Worm (Caenorhabditis elegans) whole organism, mixed stage, embryonic: ENCODE measurements around the gene trx-3.

Experiments
- ces-1 ChIP-seq: fragments of 150-350 bp; optimal IDR thresholded peaks from 2 replicates; lab custom pipeline; 2014; ENCODE audit warnings: missing biosample characterization, missing genetic modification reagents, missing genetic modification characterization
- hlh-1 ChIP-seq: fragments of 150-350 bp; optimal IDR thresholded peaks from 2 replicates; lab custom pipeline; 2014; ENCODE audit warnings: missing biosample characterization, missing genetic modification reagents, missing genetic modification characterization
- pha-4 ChIP-seq: fragments of 150-350 bp; optimal IDR thresholded peaks from 2 replicates; lab custom pipeline; 2018; ENCODE audit warnings: missing biosample characterization, missing genetic modification reagents, missing genetic modification characterization
- sptf-1 ChIP-seq: sonication (generic microtip); optimal IDR thresholded peaks from 2 replicates; lab custom pipeline; 2017; ENCODE audit warnings: mild to moderate bottlenecking, missing genetic modification characterization, moderate library complexity, missing compliant biosample characterization
- unc-120 ChIP-seq: sonication (generic microtip); optimal IDR thresholded peaks from 2 replicates; lab custom pipeline; 2017; ENCODE audit warnings: missing genetic modification characterization, missing compliant biosample characterization; ENCODE audit not compliant: poor library complexity, severe bottlenecking
- unc-62 ChIP-seq: fragments of 150-350 bp; optimal IDR thresholded peaks from 2 replicates; lab custom pipeline; 2014; ENCODE audit warnings: missing biosample characterization, missing genetic modification reagents, missing genetic modification characterization

DNA sequence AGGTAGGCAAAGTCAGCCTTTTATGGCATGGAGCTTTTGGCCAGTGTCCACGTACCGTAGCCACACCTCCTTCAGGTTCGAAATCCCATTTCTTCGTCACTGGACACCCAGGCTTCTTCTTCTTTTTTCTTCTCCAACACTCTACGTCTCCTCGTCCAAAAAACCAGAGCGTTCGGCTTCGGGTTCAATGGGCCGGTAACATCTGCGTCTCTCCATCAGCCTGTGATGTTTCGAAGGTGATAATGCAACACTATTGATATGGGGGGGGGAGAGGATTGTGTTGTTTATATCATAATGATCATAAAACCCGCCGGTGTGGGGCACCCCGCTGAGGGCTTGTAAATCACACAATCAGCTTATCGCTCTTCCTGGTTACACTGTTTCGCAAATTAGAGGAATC is 38.1 kb downstream of the trx-3 start, which contains the start of gene ZK180.6:
- TF ChIP-seq ces-1 (GFP tag; lab: Kevin White, UChicago) (no peak), sptf-1 (tag; lab: Kevin White, UChicago) (no peak), pha-4 (tag; lab: Kevin White, UChicago) (no peak), unc-120 (no peak), unc-62 (no peak), hlh-1 (tag; lab: Kevin White, UChicago) (no peak)
